Fruit fly (Drosophila melanogaster): ENCODE data around the gene MED17.

The MED17 gene

DNA sequence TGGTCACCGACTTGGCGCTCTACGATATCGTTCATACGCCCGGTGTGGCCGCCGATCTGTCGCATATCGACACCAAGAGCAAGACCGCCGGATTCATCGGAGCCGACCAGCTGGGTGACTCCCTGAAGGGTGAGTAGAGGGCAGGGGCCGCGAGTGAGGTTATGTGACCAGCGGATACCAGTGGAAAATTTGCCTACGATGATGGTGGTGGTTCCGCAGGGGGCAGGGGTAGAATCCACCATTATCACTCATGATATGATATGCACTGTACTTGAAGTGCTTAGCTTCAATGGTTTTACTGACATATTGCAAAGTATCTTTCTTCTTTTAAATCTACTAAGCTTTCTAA, 37.9 kb downstream of the MED17 start (continued):
- no peak for TF ChIP-seq CG6689 (GFP tag; IDR thresholded peaks at IDR 0.05)
- TF ChIP-seq CG2129 (GFP tag; IDR thresholded peaks at IDR 0.05; ENCODE audit: partially characterized antibody): no peak
- TF ChIP-seq onecut (GFP tag; IDR thresholded peaks at IDR 0.05): no peak
- no peak for TF ChIP-seq CG8944 (GFP tag; optimal IDR thresholded peaks at IDR 0.05)
- no peak for TF ChIP-seq kay (GFP tag; optimal IDR thresholded peaks at IDR 0.05)
- TF ChIP-seq zfh1 (GFP tag; IDR thresholded peaks at IDR 0.05): no peak
- TF ChIP-seq CG8281 (tag; optimal IDR thresholded peaks at IDR 0.05): no peak
- no peak for TF ChIP-seq CG4730 (GFP tag; IDR thresholded peaks at IDR 0.05)
- 0 out of 3 replicates have a peak, but pooled peaks have one; percentile 20 for TF ChIP-seq HLH4C (GFP tag; IDR thresholded peaks at IDR 0.05; ENCODE audit: partially characterized antibody)
- no peak for TF ChIP-seq corto (GFP tag; optimal IDR thresholded peaks at IDR 0.05)
- no peak for TF ChIP-seq Sry-β (GFP tag; optimal IDR thresholded peaks at IDR 0.05)
- TF ChIP-seq B-H1 (GFP tag; IDR thresholded peaks at IDR 0.05): no peak
- TF ChIP-seq cas (GFP tag; IDR thresholded peaks at IDR 0.05): no peak
- no peak for TF ChIP-seq unpg (GFP tag; optimal IDR thresholded peaks at IDR 0.05)
- no peak for TF ChIP-seq CG17568 (GFP tag; optimal IDR thresholded peaks at IDR 0.05)
- TF ChIP-seq CG3163 (GFP tag; optimal IDR thresholded peaks at IDR 0.05): no peak
- TF ChIP-seq H2.0 (GFP tag; IDR thresholded peaks at IDR 0.05): no peak
- no peak for TF ChIP-seq CHES-1-like (GFP tag; optimal IDR thresholded peaks at IDR 0.05)
- no peak for TF ChIP-seq sug (tag; optimal IDR thresholded peaks at IDR 0.05)
- TF ChIP-seq Fer3 (tag; optimal IDR thresholded peaks at IDR 0.05): no peak
- no peak for TF ChIP-seq Chrac-16 (GFP tag; optimal IDR thresholded peaks at IDR 0.05)
- TF ChIP-seq Eip74EF (GFP tag; optimal IDR thresholded peaks at IDR 0.05): no peak
- TF ChIP-seq tna (GFP tag; IDR thresholded peaks at IDR 0.05; ENCODE audit: partially characterized antibody): no peak
- no peak for TF ChIP-seq sens (GFP tag)
- no peak for TF ChIP-seq Nf-YC (tag; optimal IDR thresholded peaks at IDR 0.05)
- no peak for TF ChIP-seq hkb (optimal IDR thresholded peaks at IDR 0.05)
- TF ChIP-seq hkb (GFP tag; IDR thresholded peaks at IDR 0.05): no peak
- TF ChIP-seq CG14441 (GFP tag; IDR thresholded peaks at IDR 0.05): 0 out of 2 replicates have a peak, but pooled peaks have one; percentile 13
- TF ChIP-seq BEAF-32 (GFP tag; optimal IDR thresholded peaks at IDR 0.05): no peak
- TF ChIP-seq Dref (GFP tag; IDR thresholded peaks at IDR 0.05): peak; percentile 18; the same call in 1 of the 2 replicates
- 0 out of 3 replicates have a peak, but pooled peaks have one; percentile 39 for TF ChIP-seq CG11695 (GFP tag; IDR thresholded peaks at IDR 0.05)
- no peak for TF ChIP-seq CG15073 (GFP tag; optimal IDR thresholded peaks at IDR 0.05)
- peak; percentile 20 for TF ChIP-seq fu2 (GFP tag; optimal IDR thresholded peaks at IDR 0.05)
- peak in 1 of 2 experiments; percentile 24 for TF ChIP-seq Pdp1 (GFP tag; optimal IDR thresholded peaks at IDR 0.05)

DNA sequence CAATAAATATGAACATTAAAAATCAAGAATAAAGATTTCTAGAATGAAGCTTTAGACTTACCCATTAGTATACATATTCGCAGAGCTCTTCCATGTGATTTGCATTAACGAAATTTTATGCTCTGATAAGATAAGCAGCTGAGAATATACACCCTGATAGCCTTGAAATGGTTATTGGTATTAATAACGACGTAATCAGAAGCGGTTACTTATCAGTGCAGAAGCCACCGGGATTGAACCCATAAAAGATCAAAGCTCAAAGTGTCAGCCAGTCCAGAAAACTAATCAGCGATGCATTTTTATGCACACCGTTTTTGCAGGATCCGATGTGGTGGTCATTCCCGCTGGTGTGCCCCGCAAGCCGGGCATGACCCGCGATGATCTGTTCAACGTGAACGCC, 38.5 kb downstream of the MED17 start:
- TF ChIP-seq CG11723 (GFP tag; optimal IDR thresholded peaks at IDR 0.05): no peak
- TF ChIP-seq sima (GFP tag; optimal IDR thresholded peaks at IDR 0.05): no peak
- TF ChIP-seq pho (GFP tag; optimal IDR thresholded peaks at IDR 0.05): no peak
- no peak for TF ChIP-seq Camta (GFP tag; optimal IDR thresholded peaks at IDR 0.05)
- peak; percentile 80 for TF ChIP-seq exex (tag; optimal IDR thresholded peaks at IDR 0.05)
- no peak for TF ChIP-seq tup (GFP tag; optimal IDR thresholded peaks at IDR 0.05)
- TF ChIP-seq CG11085 (GFP tag; IDR thresholded peaks at IDR 0.05): no peak
- no peak for TF ChIP-seq lov (optimal IDR thresholded peaks at IDR 0.05)
- no peak for TF ChIP-seq lov (GFP tag; IDR thresholded peaks at IDR 0.05)
- TF ChIP-seq nom (GFP tag; optimal IDR thresholded peaks at IDR 0.05): peak; percentile 35
- TF ChIP-seq CG18599 (GFP tag; optimal IDR thresholded peaks at IDR 0.05): no peak
- TF ChIP-seq CG18476 (GFP tag; optimal IDR thresholded peaks at IDR 0.05): no peak
- no peak for TF ChIP-seq cas (GFP tag; IDR thresholded peaks at IDR 0.05)
- no peak for TF ChIP-seq CG15011 (GFP tag; optimal IDR thresholded peaks at IDR 0.05)
- TF ChIP-seq ara (GFP tag; IDR thresholded peaks at IDR 0.05): no peak
- no peak for TF ChIP-seq CG5180 (GFP tag; optimal IDR thresholded peaks at IDR 0.05)
